Fruit fly (Drosophila melanogaster) whole organism, embryonic: ENCODE results near the gene CG3008.
A peak's percentile ranks its signal among the peaks of the same experiment; 100 is the strongest.

Source experiments
- Abd-B ChIP-seq: fragments of 200-800 bp; sonication (Bioruptor generic); optimal IDR thresholded peaks from 2 replicates; lab custom pipeline; 2018; ENCODE audit warnings: missing biosample characterization, mild to moderate bottlenecking, missing genetic modification characterization, moderate library complexity
- CG11456 ChIP-seq: fragments of 200-800 bp; sonication (Bioruptor generic); IDR thresholded peaks from 3 replicates; pipeline ENCODE4 v1.3.6; 2022; ENCODE audit warnings: missing biosample characterization, missing genetic modification characterization
- CG13123 ChIP-seq: fragments of 200-800 bp; sonication (Bioruptor generic); optimal IDR thresholded peaks from 2 replicates; lab custom pipeline; 2016; ENCODE audit warnings: missing biosample characterization, missing genetic modification characterization
- CG13287 ChIP-seq: fragments of 200-800 bp; sonication (Bioruptor generic); IDR thresholded peaks from 2 replicates; pipeline ENCODE4 v1.3.6; 2022; ENCODE audit warnings: missing biosample characterization, missing genetic modification characterization; ENCODE audit not compliant: partially characterized antibody
- CG1603 ChIP-seq: fragments of 200-800 bp; sonication (Bioruptor generic); optimal IDR thresholded peaks from 2 replicates; lab custom pipeline; 2019; ENCODE audit warnings: missing biosample characterization, mild to moderate bottlenecking, missing genetic modification characterization, moderate library complexity
- CG16779 ChIP-seq: fragments of 200-800 bp; sonication (Bioruptor generic); IDR thresholded peaks from 2 replicates; pipeline ENCODE4 v1.3.6; 2022; ENCODE audit warnings: missing biosample characterization, missing genetic modification characterization
- CG17186 ChIP-seq: fragments of 200-800 bp; sonication (Bioruptor generic); optimal IDR thresholded peaks from 3 replicates; lab custom pipeline; 2017; ENCODE audit warnings: missing biosample characterization, missing genetic modification reagents, missing genetic modification characterization
- CG17568 ChIP-seq: fragments of 200-800 bp; sonication (Bioruptor generic); optimal IDR thresholded peaks from 2 replicates; lab custom pipeline; 2018; ENCODE audit warnings: missing biosample characterization, mild to moderate bottlenecking, missing genetic modification characterization, moderate library complexity
- CG17912 ChIP-seq: fragments of 200-800 bp; sonication (Bioruptor generic); optimal IDR thresholded peaks from 2 replicates; lab custom pipeline; 2018; ENCODE audit warnings: missing biosample characterization, mild to moderate bottlenecking, missing genetic modification characterization
- CG32767 ChIP-seq: fragments of 200-800 bp; sonication (Bioruptor generic); IDR thresholded peaks from 2 replicates; pipeline ENCODE4 v1.3.6; 2022; ENCODE audit warnings: missing biosample characterization, missing genetic modification characterization
- CG32772 ChIP-seq: fragments of 200-800 bp; sonication (Bioruptor generic); IDR thresholded peaks from 2 replicates; pipeline ENCODE4 v1.3.6; 2022; ENCODE audit warnings: missing biosample characterization, missing genetic modification characterization
- CG4404 ChIP-seq: fragments of 200-800 bp; sonication (Bioruptor generic); IDR thresholded peaks from 2 replicates; pipeline ENCODE4 v1.3.6; 2022; ENCODE audit warnings: missing biosample characterization, missing genetic modification characterization
- CG4424 ChIP-seq: fragments of 200-800 bp; sonication (Bioruptor generic); optimal IDR thresholded peaks from 3 replicates; lab custom pipeline; 2016; ENCODE audit warnings: missing biosample characterization, missing genetic modification characterization
- CG7271 ChIP-seq: fragments of 200-800 bp; sonication (Bioruptor generic); optimal IDR thresholded peaks from 2 replicates; lab custom pipeline; 2018; ENCODE audit warnings: missing biosample characterization, mild to moderate bottlenecking, missing genetic modification characterization, moderate library complexity
- CG7839 ChIP-seq: fragments of 200-800 bp; sonication (Bioruptor generic); optimal IDR thresholded peaks from 3 replicates; lab custom pipeline; 2018; ENCODE audit warnings: missing biosample characterization, mild to moderate bottlenecking, missing genetic modification characterization, moderate library complexity
- CG9727 ChIP-seq: fragments of 200-800 bp; sonication (Bioruptor generic); optimal IDR thresholded peaks from 3 replicates; lab custom pipeline; 2017; ENCODE audit warnings: missing biosample characterization, mild to moderate bottlenecking, missing genetic modification characterization
- CG9797 ChIP-seq: fragments of 200-800 bp; sonication (Bioruptor generic); optimal IDR thresholded peaks from 3 replicates; lab custom pipeline; 2018; ENCODE audit warnings: missing biosample characterization, mild to moderate bottlenecking, missing genetic modification characterization
- CG9932 ChIP-seq: fragments of 200-800 bp; sonication (Bioruptor generic); IDR thresholded peaks from 2 replicates; pipeline ENCODE4 v1.3.6; 2022; ENCODE audit warnings: missing biosample characterization, missing genetic modification characterization
- CoRest ChIP-seq: fragments of 200-800 bp; sonication (Bioruptor generic); optimal IDR thresholded peaks from 3 replicates; lab custom pipeline; 2018; ENCODE audit warnings: missing biosample characterization, mild to moderate bottlenecking, missing genetic modification characterization, moderate library complexity
- D19B ChIP-seq: fragments of 200-800 bp; sonication (Bioruptor generic); optimal IDR thresholded peaks from 2 replicates; lab custom pipeline; 2017; ENCODE audit warnings: missing biosample characterization, mild to moderate bottlenecking, missing genetic modification characterization
- Dll ChIP-seq: fragments of 200-800 bp; sonication (Bioruptor generic); IDR thresholded peaks from 4 replicates; pipeline ENCODE4 v1.3.6; 2022; ENCODE audit warnings: missing biosample characterization, missing genetic modification characterization; ENCODE audit not compliant: partially characterized antibody
- Drgx ChIP-seq: fragments of 200-800 bp; sonication (Bioruptor generic); IDR thresholded peaks from 2 replicates; pipeline ENCODE4 v1.3.6; 2022; ENCODE audit warnings: missing biosample characterization, missing genetic modification characterization
- Fer2 ChIP-seq: fragments of 200-800 bp; sonication (Bioruptor generic); optimal IDR thresholded peaks from 2 replicates; lab custom pipeline; 2018; ENCODE audit warnings: missing biosample characterization, mild to moderate bottlenecking, missing genetic modification characterization, moderate library complexity
- Fer3 ChIP-seq: fragments of 200-800 bp; sonication (Bioruptor generic); optimal IDR thresholded peaks from 2 replicates; lab custom pipeline; 2018; ENCODE audit warnings: missing biosample characterization, mild to moderate bottlenecking, missing genetic modification characterization, moderate library complexity
- HLH3B ChIP-seq: fragments of 200-800 bp; sonication (Bioruptor generic); IDR thresholded peaks from 2 replicates; pipeline ENCODE4 v1.3.6; 2022; ENCODE audit warnings: missing biosample characterization, missing genetic modification characterization
- Lhr ChIP-seq: fragments of 200-800 bp; sonication (Bioruptor generic); optimal IDR thresholded peaks from 3 replicates; lab custom pipeline; 2017; ENCODE audit warnings: mild to moderate bottlenecking, missing biosample characterization, missing genetic modification reagents, missing genetic modification characterization
- Lpt ChIP-seq: fragments of >200 bp; optimal IDR thresholded peaks from 2 replicates; lab custom pipeline; 2018; ENCODE audit warnings: missing biosample characterization, missing genetic modification characterization
- Nf-YA ChIP-seq: fragments of 200-800 bp; sonication (Bioruptor generic); IDR thresholded peaks from 2 replicates; pipeline ENCODE4 v1.3.6; 2022; ENCODE audit warnings: missing biosample characterization, missing genetic modification characterization
- PHDP ChIP-seq: fragments of 200-800 bp; sonication (Bioruptor generic); optimal IDR thresholded peaks from 3 replicates; lab custom pipeline; 2018; ENCODE audit warnings: missing biosample characterization, mild to moderate bottlenecking, missing genetic modification characterization, moderate library complexity
- Pdp1 ChIP-seq, 2 experiments: fragments of 200-800 bp; sonication (Bioruptor generic); optimal IDR thresholded peaks; 3 replicates each; lab custom pipeline; 2016; ENCODE audit warnings: missing biosample characterization in 2 of 2, missing genetic modification characterization in 2 of 2, mild to moderate bottlenecking in 1 of 2, moderate library complexity in 1 of 2
- Scr ChIP-seq: fragments of 200-800 bp; sonication (Bioruptor generic); IDR thresholded peaks from 2 replicates; pipeline ENCODE4 v1.3.6; 2022; ENCODE audit warnings: missing biosample characterization, missing genetic modification characterization; ENCODE audit not compliant: partially characterized antibody
- Vsx1 ChIP-seq: fragments of 200-800 bp; sonication (Bioruptor generic); optimal IDR thresholded peaks from 2 replicates; lab custom pipeline; 2017; ENCODE audit warnings: missing biosample characterization, mild to moderate bottlenecking, missing genetic modification characterization, missing genetic modification reagents
- bcd ChIP-seq: fragments of 200-800 bp; sonication (Bioruptor generic); optimal IDR thresholded peaks from 2 replicates; lab custom pipeline; 2017; ENCODE audit warnings: missing biosample characterization, mild to moderate bottlenecking, missing genetic modification characterization
- dmrt11E ChIP-seq: fragments of 200-800 bp; sonication (Bioruptor generic); optimal IDR thresholded peaks from 3 replicates; lab custom pipeline; 2018; ENCODE audit warnings: missing biosample characterization, mild to moderate bottlenecking, missing genetic modification characterization, moderate library complexity
- en ChIP-seq: fragments of 200-800 bp; sonication (Bioruptor generic); optimal IDR thresholded peaks from 2 replicates; lab custom pipeline; 2016; ENCODE audit warnings: missing biosample characterization, missing genetic modification characterization
- gfzf ChIP-seq: fragments of 200-800 bp; sonication (Bioruptor generic); optimal IDR thresholded peaks from 2 replicates; lab custom pipeline; 2016; ENCODE audit warnings: missing biosample characterization, mild to moderate bottlenecking, missing genetic modification characterization, moderate library complexity
- gsb-n ChIP-seq: fragments of 200-800 bp; sonication (Bioruptor generic); optimal IDR thresholded peaks from 3 replicates; lab custom pipeline; 2018; ENCODE audit warnings: missing biosample characterization, mild to moderate bottlenecking, missing genetic modification characterization
- insv ChIP-seq, 2 experiments: fragments of 200-800 bp; sonication (Bioruptor generic); optimal IDR thresholded peaks; 3 replicates each; lab custom pipeline; 2016 to 2018; ENCODE audit warnings: missing biosample characterization in 2 of 2, missing genetic modification characterization in 2 of 2
- mld ChIP-seq: fragments of 200-800 bp; sonication (Bioruptor generic); IDR thresholded peaks from 3 replicates; pipeline ENCODE4 v1.3.6; 2022; ENCODE audit warnings: missing biosample characterization, missing genetic modification characterization; ENCODE audit not compliant: partially characterized antibody
- nau ChIP-seq: fragments of 200-800 bp; sonication (Bioruptor generic); optimal IDR thresholded peaks from 3 replicates; lab custom pipeline; 2017; ENCODE audit warnings: missing biosample characterization, mild to moderate bottlenecking, missing genetic modification characterization, missing genetic modification reagents
- p53 ChIP-seq: fragments of 200-800 bp; sonication (Bioruptor generic); optimal IDR thresholded peaks from 2 replicates; lab custom pipeline; 2016; ENCODE audit warnings: missing biosample characterization, missing genetic modification characterization
- prd ChIP-seq, 3 experiments: fragments of >200 bp in 2 of 3; fragments of 200-800 bp in 1 of 3; sonication (Bioruptor generic) in 1 of 3; optimal IDR thresholded peaks in 2 of 3; IDR thresholded peaks in 1 of 3; 2 replicates in 2 of 3; 3 replicates in 1 of 3; pipeline versions ENCODE4 v1.3.6 to Lab custom; 2017 to 2022; ENCODE audit warnings: missing biosample characterization in 1 of 3, missing genetic modification characterization in 1 of 3
- repo ChIP-seq: fragments of 200-800 bp; sonication (Bioruptor generic); optimal IDR thresholded peaks from 2 replicates; lab custom pipeline; 2016; ENCODE audit warnings: missing biosample characterization, missing genetic modification characterization
- sd ChIP-seq: fragments of 200-800 bp; sonication (Bioruptor generic); optimal IDR thresholded peaks from 3 replicates; lab custom pipeline; 2018; ENCODE audit warnings: missing biosample characterization, mild to moderate bottlenecking, missing genetic modification characterization, moderate library complexity
- sens-2 ChIP-seq: fragments of 200-800 bp; sonication (Bioruptor generic); IDR thresholded peaks from 2 replicates; pipeline ENCODE4 v1.3.6; 2022; ENCODE audit warnings: missing biosample characterization, missing genetic modification characterization
- unpg ChIP-seq: fragments of 200-800 bp; sonication (Bioruptor generic); optimal IDR thresholded peaks from 3 replicates; lab custom pipeline; 2018; ENCODE audit warnings: missing biosample characterization, mild to moderate bottlenecking, missing genetic modification characterization, moderate library complexity
- yki ChIP-seq: fragments of >200 bp; optimal IDR thresholded peaks from 3 replicates; lab custom pipeline; 2018
- zen ChIP-seq: fragments of 200-800 bp; sonication (Bioruptor generic); optimal IDR thresholded peaks from 3 replicates; lab custom pipeline; 2018; ENCODE audit warnings: missing biosample characterization, mild to moderate bottlenecking, missing genetic modification characterization, moderate library complexity

Gene CG3008

DNA sequence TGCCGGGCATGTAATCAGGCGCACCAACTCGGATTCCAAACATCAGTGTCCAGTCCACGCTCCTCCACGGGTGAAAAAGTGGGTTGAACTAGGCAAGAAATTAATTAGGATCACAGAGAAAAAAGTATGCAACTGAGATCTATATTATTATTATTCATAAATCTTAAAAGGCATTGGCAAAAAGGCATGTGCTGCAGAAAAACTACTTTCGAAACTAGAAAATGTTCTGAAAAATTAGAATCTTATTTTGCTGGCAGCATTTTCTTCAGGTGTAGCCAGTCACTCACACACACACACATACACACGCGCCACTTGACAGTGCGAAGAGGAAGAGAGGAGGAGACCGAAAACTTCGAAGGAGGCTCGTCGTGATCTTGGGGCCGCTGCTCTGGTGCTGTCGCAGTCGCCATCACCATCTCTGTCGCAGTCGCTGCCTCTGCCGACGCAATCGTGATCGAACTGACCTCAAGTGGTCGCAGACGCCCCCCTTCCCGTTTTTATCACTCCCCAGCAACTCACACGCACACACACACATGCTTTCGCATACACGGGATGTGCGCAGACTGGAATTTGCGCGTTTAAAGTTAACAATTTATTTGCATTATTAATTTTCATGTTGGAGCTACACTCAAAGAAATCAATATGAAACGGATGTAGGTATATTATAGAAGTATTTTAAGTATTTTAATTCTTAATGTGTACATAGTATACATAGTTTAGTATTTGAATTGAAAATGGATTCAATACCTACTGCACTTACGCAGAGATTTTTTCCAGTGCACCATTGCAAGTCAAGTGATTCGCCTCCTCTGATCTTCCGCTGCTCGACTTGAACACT lies 4.5 kb downstream of the CG3008 start (continued):
- TF ChIP-seq CG13287 (GFP tag; lab: Robert Waterston, UW) (no peak), unpg (GFP tag; lab: Kevin White, UChicago) (peak; percentile 78), CG9727 (GFP tag; lab: Kevin White, UChicago) (peak; percentile 29), mld (GFP tag; lab: Robert Waterston, UW) (no peak), sd (tag; lab: Kevin White, UChicago) (peak; percentile 68), Fer3 (tag; lab: Kevin White, UChicago) (peak; percentile 62), D19B (GFP tag; lab: Kevin White, UChicago) (peak; percentile 18), p53 (GFP tag; lab: Kevin White, UChicago) (no peak), bcd (GFP tag; lab: Kevin White, UChicago) (peak; percentile 44), CG17912 (GFP tag; lab: Kevin White, UChicago) (no peak), CG32767 (GFP tag; lab: Robert Waterston, UW) (peak; percentile 32), CG4424 (GFP tag; lab: Kevin White, UChicago) (peak; percentile 45), CG7271 (peak; percentile 36), CG11456 (GFP tag; lab: Robert Waterston, UW) (peak; percentile 83; the same call in 2 of the 3 replicates), repo (GFP tag; lab: Kevin White, UChicago) (no peak), PHDP (tag; lab: Kevin White, UChicago) (peak; percentile 67), Pdp1 (GFP tag; optimal IDR thresholded peaks at IDR 0.05; lab: Kevin White, UChicago) (peak; percentile 0 to 23), gfzf (GFP tag; lab: Kevin White, UChicago) (no peak), en (GFP tag; lab: Kevin White, UChicago) (no peak), Fer2 (tag; lab: Kevin White, UChicago) (no peak), Abd-B (GFP tag; lab: Kevin White, UChicago) (peak; percentile 42), Nf-YA (no peak; the same call in 1 of the 2 replicates), CG7839 (peak; percentile 62), Scr (GFP tag; lab: Robert Waterston, UW) (no peak), Lhr (GFP tag; lab: Kevin White, UChicago) (no peak), zen (tag; lab: Kevin White, UChicago) (peak; percentile 31), CG17568 (peak; percentile 21), CG9797 (GFP tag; lab: Kevin White, UChicago) (no peak), Vsx1 (GFP tag; lab: Kevin White, UChicago) (peak; percentile 6), gsb-n (tag; lab: Kevin White, UChicago) (peak; percentile 41), CG32772 (GFP tag; lab: Robert Waterston, UW) (peak; percentile 60), Lpt (GFP tag; lab: Kevin White, UChicago) (no peak), CG13123 (GFP tag; lab: Kevin White, UChicago) (no peak), HLH3B (GFP tag; lab: Robert Waterston, UW) (peak; percentile 66), nau (no peak), CG16779 (GFP tag; lab: Robert Waterston, UW) (no peak), CG4404 (GFP tag; lab: Robert Waterston, UW) (peak; percentile 41), Drgx (GFP tag; lab: Robert Waterston, UW) (peak; percentile 94), insv (GFP tag; optimal IDR thresholded peaks at IDR 0.05; lab: Kevin White, UChicago) (no peak), dmrt11E (tag; lab: Kevin White, UChicago) (peak; percentile 66), CG9932 (GFP tag; lab: Robert Waterston, UW) (peak; percentile 41), CG1603 (tag; lab: Kevin White, UChicago) (peak; percentile 85), sens-2 (GFP tag; lab: Robert Waterston, UW) (peak; percentile 50; the same call in 1 of the 2 replicates), Dll (GFP tag; lab: Robert Waterston, UW) (no peak), CG17186 (GFP tag; lab: Kevin White, UChicago) (no peak), yki (lab: Kevin White, UChicago) (no peak), prd (optimal IDR thresholded peaks at IDR 0.05; lab: Kevin White, UChicago) (no peak), prd (GFP tag; IDR thresholded peaks at IDR 0.05; lab: Robert Waterston, UW) (peak; percentile 77), CoRest (tag; lab: Kevin White, UChicago) (peak; percentile 41)
